Fruit fly (Drosophila melanogaster) S2 (cell line): Measurements from ENCODE around the gene Elo68alpha.

Experiments
- CG8478 ChIP-seq: fragments of >200 bp; optimal IDR thresholded peaks from 2 replicates; lab custom pipeline; 2018
- CTCF ChIP-seq, 2 experiments: fragments of >200 bp; optimal IDR thresholded peaks; 2 replicates each; lab custom pipeline; 2018

dm6 chr3L:11096195-11096908 is 6.5 kb downstream of the Elo68alpha start, which contains the start of the genes CG46439, Iyd and CG33947:
- TF ChIP-seq CG8478 (lab: Kevin White, UChicago) = no peak
- TF ChIP-seq CTCF (optimal IDR thresholded peaks at IDR 0.05; lab: Kevin White, UChicago) = no peak
